Fruit fly (Drosophila melanogaster) whole organism, embryonic: ENCODE results near the gene neur.

Experiments
- Adf1 ChIP-seq: fragments of 200-800 bp; sonication (Bioruptor generic); IDR thresholded peaks from 2 replicates; pipeline ENCODE4 v1.3.6; 2022; ENCODE audit warnings: missing biosample characterization, missing genetic modification characterization
- B-H2 ChIP-seq: fragments of 200-800 bp; sonication (Bioruptor generic); optimal IDR thresholded peaks from 2 replicates; lab custom pipeline; 2018; ENCODE audit warnings: missing biosample characterization, mild to moderate bottlenecking, missing genetic modification characterization
- C15 ChIP-seq: fragments of 200-800 bp; sonication (Bioruptor generic); IDR thresholded peaks from 3 replicates; pipeline ENCODE4 v1.3.6; 2022; ENCODE audit warnings: missing biosample characterization, missing genetic modification characterization
- CG11093 ChIP-seq: fragments of 200-800 bp; sonication (Bioruptor generic); IDR thresholded peaks from 3 replicates; pipeline ENCODE4 v1.3.6; 2022; ENCODE audit warnings: missing biosample characterization, missing genetic modification characterization
- CG11456 ChIP-seq: fragments of 200-800 bp; sonication (Bioruptor generic); IDR thresholded peaks from 3 replicates; pipeline ENCODE4 v1.3.6; 2022; ENCODE audit warnings: missing biosample characterization, missing genetic modification characterization
- CG12744 ChIP-seq: fragments of 200-800 bp; sonication (Bioruptor generic); optimal IDR thresholded peaks from 2 replicates; lab custom pipeline; 2016; ENCODE audit warnings: missing biosample characterization, missing genetic modification characterization
- CG12769 ChIP-seq: fragments of 200-800 bp; sonication (Bioruptor generic); optimal IDR thresholded peaks from 2 replicates; lab custom pipeline; 2019; ENCODE audit warnings: missing biosample characterization, mild to moderate bottlenecking, missing genetic modification characterization, moderate library complexity
- CG15479 ChIP-seq: fragments of 200-800 bp; sonication (Bioruptor generic); optimal IDR thresholded peaks from 3 replicates; lab custom pipeline; 2019; ENCODE audit warnings: missing biosample characterization, mild to moderate bottlenecking, missing genetic modification characterization, moderate library complexity
- CG15514 ChIP-seq: fragments of 200-800 bp; sonication (Bioruptor generic); optimal IDR thresholded peaks from 3 replicates; lab custom pipeline; 2017; ENCODE audit warnings: missing biosample characterization, missing genetic modification characterization, mild to moderate bottlenecking, moderate library complexity, missing genetic modification reagents
- CG15696 ChIP-seq: fragments of 200-800 bp; sonication (Bioruptor generic); optimal IDR thresholded peaks from 2 replicates; lab custom pipeline; 2019; ENCODE audit warnings: missing biosample characterization, mild to moderate bottlenecking, missing genetic modification characterization, moderate library complexity
- CG17802 ChIP-seq: fragments of 200-800 bp; sonication (Bioruptor generic); optimal IDR thresholded peaks from 2 replicates; lab custom pipeline; 2018; ENCODE audit warnings: missing biosample characterization, mild to moderate bottlenecking, missing genetic modification characterization, moderate library complexity
- CG2199 ChIP-seq: fragments of 200-800 bp; sonication (Bioruptor generic); IDR thresholded peaks from 3 replicates; pipeline ENCODE4 v1.3.6; 2022; ENCODE audit warnings: missing biosample characterization, missing genetic modification characterization
- CG2889 ChIP-seq: fragments of 200-800 bp; sonication (Bioruptor generic); IDR thresholded peaks from 3 replicates; pipeline ENCODE4 v1.3.6; 2022; ENCODE audit warnings: missing biosample characterization, missing genetic modification characterization
- CG31365 ChIP-seq: fragments of 200-800 bp; sonication (Bioruptor generic); optimal IDR thresholded peaks from 2 replicates; lab custom pipeline; 2018; ENCODE audit warnings: missing biosample characterization, mild to moderate bottlenecking, missing genetic modification characterization
- CG42726 ChIP-seq: fragments of 200-800 bp; sonication (Bioruptor generic); IDR thresholded peaks from 2 replicates; pipeline ENCODE4 v1.3.6; 2022; ENCODE audit warnings: missing biosample characterization, missing genetic modification characterization; ENCODE audit not compliant: partially characterized antibody
- CG4730 ChIP-seq: fragments of 200-800 bp; sonication (Bioruptor generic); IDR thresholded peaks from 2 replicates; pipeline ENCODE4 v1.3.6; 2022; ENCODE audit warnings: missing biosample characterization, missing genetic modification characterization
- CG4820 ChIP-seq: fragments of 200-800 bp; sonication (Bioruptor generic); optimal IDR thresholded peaks from 3 replicates; lab custom pipeline; 2016; ENCODE audit warnings: missing biosample characterization, missing genetic modification characterization
- Dip2 ChIP-seq: fragments of 200-800 bp; sonication (Bioruptor generic); IDR thresholded peaks from 2 replicates; pipeline ENCODE4 v1.3.6; 2022; ENCODE audit warnings: missing biosample characterization, missing genetic modification characterization
- Doc2 ChIP-seq: fragments of 200-800 bp; sonication (Bioruptor generic); IDR thresholded peaks from 2 replicates; pipeline ENCODE4 v1.3.6; 2022; ENCODE audit warnings: missing biosample characterization, missing genetic modification characterization
- Hr39 ChIP-seq: fragments of >200 bp; optimal IDR thresholded peaks from 2 replicates; lab custom pipeline; 2017
- Hr78 ChIP-seq, 2 experiments: fragments of 200-800 bp in 1 of 2; fragments of >200 bp in 1 of 2; sonication (Bioruptor generic) in 1 of 2; optimal IDR thresholded peaks; 2 replicates each; lab custom pipeline; 2017 to 2019; ENCODE audit warnings: missing biosample characterization in 2 of 2, missing genetic modification characterization in 2 of 2, mild to moderate bottlenecking in 1 of 2, moderate library complexity in 1 of 2
- Lhr ChIP-seq: fragments of 200-800 bp; sonication (Bioruptor generic); optimal IDR thresholded peaks from 3 replicates; lab custom pipeline; 2017; ENCODE audit warnings: mild to moderate bottlenecking, missing biosample characterization, missing genetic modification reagents, missing genetic modification characterization
- MBD-R2 ChIP-seq: fragments of 200-800 bp; sonication (Bioruptor generic); IDR thresholded peaks from 2 replicates; pipeline ENCODE4 v1.3.6; 2022; ENCODE audit warnings: missing biosample characterization, missing genetic modification characterization
- Mad ChIP-seq: fragments of 200-800 bp; sonication (Bioruptor generic); optimal IDR thresholded peaks from 2 replicates; lab custom pipeline; 2016; ENCODE audit warnings: missing biosample characterization, missing genetic modification characterization
- NfI ChIP-seq: fragments of 200-800 bp; sonication (Bioruptor generic); optimal IDR thresholded peaks from 3 replicates; lab custom pipeline; 2018; ENCODE audit warnings: missing biosample characterization, mild to moderate bottlenecking, missing genetic modification characterization, moderate library complexity
- Oli ChIP-seq: fragments of 200-800 bp; sonication (Bioruptor generic); optimal IDR thresholded peaks from 2 replicates; lab custom pipeline; 2018; ENCODE audit warnings: missing biosample characterization, mild to moderate bottlenecking, missing genetic modification characterization, moderate library complexity
- PHDP ChIP-seq: fragments of 200-800 bp; sonication (Bioruptor generic); optimal IDR thresholded peaks from 3 replicates; lab custom pipeline; 2018; ENCODE audit warnings: missing biosample characterization, mild to moderate bottlenecking, missing genetic modification characterization, moderate library complexity
- Xrp1 ChIP-seq: fragments of 200-800 bp; sonication (Bioruptor generic); IDR thresholded peaks from 2 replicates; pipeline ENCODE4 v1.3.6; 2022; ENCODE audit warnings: missing biosample characterization, missing genetic modification characterization
- bab2 ChIP-seq: fragments of 200-800 bp; sonication (Bioruptor generic); optimal IDR thresholded peaks from 2 replicates; lab custom pipeline; 2016; ENCODE audit warnings: missing biosample characterization, missing genetic modification characterization
- br ChIP-seq: fragments of >200 bp; optimal IDR thresholded peaks from 2 replicates; lab custom pipeline; 2017
- cg ChIP-seq: fragments of 200-800 bp; sonication (Bioruptor generic); optimal IDR thresholded peaks from 3 replicates; lab custom pipeline; 2019; ENCODE audit warnings: missing biosample characterization, mild to moderate bottlenecking, missing genetic modification characterization, moderate library complexity
- dysf ChIP-seq: fragments of 200-800 bp; sonication (Bioruptor generic); IDR thresholded peaks from 3 replicates; pipeline ENCODE4 v1.3.6; 2022; ENCODE audit warnings: missing biosample characterization, missing genetic modification characterization
- ems ChIP-seq: fragments of 200-800 bp; sonication (Bioruptor generic); optimal IDR thresholded peaks from 3 replicates; lab custom pipeline; 2016; ENCODE audit warnings: missing biosample characterization, missing genetic modification characterization
- ewg ChIP-seq: fragments of 200-800 bp; sonication (Bioruptor generic); optimal IDR thresholded peaks from 3 replicates; lab custom pipeline; 2017; ENCODE audit warnings: mild to moderate bottlenecking, missing biosample characterization, missing genetic modification reagents, missing genetic modification characterization
- ftz-f1 ChIP-seq: fragments of 200-800 bp; sonication (Bioruptor generic); optimal IDR thresholded peaks from 2 replicates; lab custom pipeline; 2016; ENCODE audit warnings: missing biosample characterization, missing genetic modification characterization
- gcm2 ChIP-seq: fragments of 200-800 bp; sonication (Bioruptor generic); optimal IDR thresholded peaks from 2 replicates; lab custom pipeline; 2016; ENCODE audit warnings: missing biosample characterization, missing genetic modification characterization
- gt ChIP-seq: fragments of 200-800 bp; sonication (Bioruptor generic); IDR thresholded peaks from 2 replicates; pipeline ENCODE4 v1.3.6; 2022; ENCODE audit warnings: missing biosample characterization, missing genetic modification characterization
- lov ChIP-seq, 2 experiments: fragments of 200-800 bp in 1 of 2; fragments of >200 bp in 1 of 2; sonication (Bioruptor generic) in 1 of 2; IDR thresholded peaks in 1 of 2; optimal IDR thresholded peaks in 1 of 2; 2 replicates in 1 of 2; 3 replicates in 1 of 2; pipeline versions ENCODE4 v1.3.6 to Lab custom; 2017 to 2022; ENCODE audit warnings: missing biosample characterization in 1 of 2, missing genetic modification characterization in 1 of 2
- nerfin-1 ChIP-seq: fragments of 200-800 bp; sonication (Bioruptor generic); optimal IDR thresholded peaks from 3 replicates; lab custom pipeline; 2019; ENCODE audit warnings: missing biosample characterization, mild to moderate bottlenecking, missing genetic modification characterization, moderate library complexity
- otp ChIP-seq: fragments of 200-800 bp; sonication (Bioruptor generic); IDR thresholded peaks from 3 replicates; pipeline ENCODE4, ENCODE4 v1.3.6; 2022; ENCODE audit warnings: missing biosample characterization, missing genetic modification characterization
- ro ChIP-seq: fragments of 200-800 bp; sonication (Bioruptor generic); IDR thresholded peaks from 2 replicates; pipeline ENCODE4 v1.3.6; 2022; ENCODE audit warnings: missing biosample characterization, missing genetic modification characterization
- row ChIP-seq: fragments of 200-800 bp; sonication (Bioruptor generic); IDR thresholded peaks from 3 replicates; pipeline ENCODE4 v1.3.6; 2022; ENCODE audit warnings: missing biosample characterization, missing genetic modification characterization
- sc ChIP-seq, 3 experiments: fragments of >200 bp in 2 of 3; fragments of 200-800 bp in 1 of 3; sonication (Bioruptor generic) in 1 of 3; optimal IDR thresholded peaks; 2 replicates in 2 of 3; 3 replicates in 1 of 3; lab custom pipeline; 2017; ENCODE audit warnings: mild to moderate bottlenecking in 1 of 3, missing biosample characterization in 1 of 3, missing genetic modification characterization in 1 of 3, missing genetic modification reagents in 1 of 3
- schlank ChIP-seq: fragments of 200-800 bp; sonication (Bioruptor generic); optimal IDR thresholded peaks from 2 replicates; lab custom pipeline; 2018; ENCODE audit warnings: missing biosample characterization, mild to moderate bottlenecking, missing genetic modification characterization
- slou ChIP-seq: fragments of 200-800 bp; sonication (Bioruptor generic); optimal IDR thresholded peaks from 3 replicates; lab custom pipeline; 2016; ENCODE audit warnings: missing biosample characterization, missing genetic modification characterization
- tgo ChIP-seq: fragments of 200-800 bp; sonication (Bioruptor generic); IDR thresholded peaks from 3 replicates; pipeline ENCODE4 v1.3.6; 2022; ENCODE audit warnings: missing biosample characterization, missing genetic modification characterization
- tx ChIP-seq: fragments of 200-800 bp; sonication (Bioruptor generic); optimal IDR thresholded peaks from 2 replicates; lab custom pipeline; 2016; ENCODE audit warnings: missing biosample characterization, missing genetic modification characterization
- unc-4 ChIP-seq: fragments of 200-800 bp; sonication (Bioruptor generic); IDR thresholded peaks from 2 replicates; pipeline ENCODE4 v1.3.6; 2022; ENCODE audit warnings: missing biosample characterization, missing genetic modification characterization; ENCODE audit not compliant: partially characterized antibody
- wek ChIP-seq: fragments of 200-800 bp; sonication (Bioruptor generic); optimal IDR thresholded peaks from 3 replicates; lab custom pipeline; 2018; ENCODE audit warnings: missing biosample characterization, mild to moderate bottlenecking, missing genetic modification characterization, moderate library complexity

The neur gene

DNA sequence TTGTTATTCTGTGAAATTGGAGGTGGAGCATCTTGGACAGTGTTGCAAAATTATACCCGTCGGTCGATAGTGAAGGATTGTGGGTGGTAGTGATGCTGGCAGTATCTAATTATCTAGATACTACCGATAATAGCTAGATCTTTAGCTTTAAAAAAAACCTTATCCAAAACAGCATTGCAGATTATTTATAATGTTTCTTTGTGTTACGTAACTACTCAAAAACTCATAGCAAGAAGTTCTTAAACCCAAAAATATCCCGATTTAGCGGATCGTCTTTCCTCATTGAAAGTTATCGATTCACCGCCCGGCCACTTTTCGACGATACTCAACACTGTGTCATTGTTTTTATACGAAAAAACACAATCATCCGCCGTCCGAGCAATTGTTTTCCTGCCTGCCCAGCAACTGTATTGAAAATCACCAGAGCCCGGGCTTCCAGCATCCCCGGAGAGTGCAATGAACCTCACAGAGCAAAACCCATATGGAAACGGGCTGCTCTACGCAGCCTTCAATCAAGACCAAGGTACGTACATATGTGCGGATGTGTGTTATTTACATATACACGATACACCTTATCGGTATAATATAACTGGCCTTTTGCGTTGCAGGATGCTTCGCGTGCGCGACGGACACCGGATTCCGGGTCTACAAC is 46.2 kb downstream of the neur start, which contains the start of gene CG11975 (continued):
- peak; percentile 58 for TF ChIP-seq ftz-f1 (GFP tag; lab: Kevin White, UChicago)
- TF ChIP-seq sc (optimal IDR thresholded peaks at IDR 0.05; lab: Kevin White, UChicago) = no peak
- TF ChIP-seq sc (GFP tag; optimal IDR thresholded peaks at IDR 0.05; lab: Kevin White, UChicago) = no peak
- peak; percentile 87 for TF ChIP-seq row (GFP tag; lab: Robert Waterston, UW)
- peak; percentile 18 for TF ChIP-seq Lhr (GFP tag; lab: Kevin White, UChicago)
- no peak for TF ChIP-seq Doc2 (GFP tag; lab: Robert Waterston, UW)
- TF ChIP-seq tgo (GFP tag; lab: Robert Waterston, UW) = peak; percentile 86
- no peak for TF ChIP-seq B-H2 (GFP tag; lab: Kevin White, UChicago)
- no peak for TF ChIP-seq gt (GFP tag; lab: Robert Waterston, UW)
- peak; percentile 70 for TF ChIP-seq PHDP (tag; lab: Kevin White, UChicago)
- peak; percentile 77 for TF ChIP-seq unc-4
- peak; percentile 38 for TF ChIP-seq gcm2 (GFP tag; lab: Kevin White, UChicago)
- TF ChIP-seq CG11093 (GFP tag; lab: Robert Waterston, UW) = no peak
- peak; percentile 20 for TF ChIP-seq CG17802 (tag; lab: Kevin White, UChicago)
- peak; percentile 74 for TF ChIP-seq bab2 (GFP tag; lab: Kevin White, UChicago)
- 0 out of 3 replicates have a peak, but pooled peaks have one; percentile 37 for TF ChIP-seq CG2889 (GFP tag; lab: Robert Waterston, UW)
- no peak for TF ChIP-seq Hr39
- peak; percentile 70 for TF ChIP-seq CG4820 (GFP tag; lab: Kevin White, UChicago)
- no peak for TF ChIP-seq Dip2
- TF ChIP-seq lov (optimal IDR thresholded peaks at IDR 0.05; lab: Kevin White, UChicago) = no peak
- TF ChIP-seq lov (GFP tag; IDR thresholded peaks at IDR 0.05; lab: Robert Waterston, UW) = no peak
- no peak for TF ChIP-seq CG12769 (tag; lab: Kevin White, UChicago)
- no peak for TF ChIP-seq br (lab: Kevin White, UChicago)
- TF ChIP-seq wek (GFP tag; lab: Kevin White, UChicago) = no peak
- TF ChIP-seq CG4730 (GFP tag; lab: Robert Waterston, UW) = 0 out of 2 replicates have a peak, but pooled peaks have one; percentile 24
- TF ChIP-seq Adf1 (GFP tag; lab: Robert Waterston, UW) = 0 out of 2 replicates have a peak, but pooled peaks have one; percentile 12
- peak; percentile 37 for TF ChIP-seq schlank
- peak; percentile 50 for TF ChIP-seq ewg
- peak; percentile 87 for TF ChIP-seq ems (GFP tag; lab: Kevin White, UChicago)
- TF ChIP-seq C15 = 0 out of 3 replicates have a peak, but pooled peaks have one; percentile 17
- TF ChIP-seq CG42726 (GFP tag; lab: Robert Waterston, UW) = no peak
- no peak for TF ChIP-seq otp
- peak; percentile 70; the same call in 1 of the 2 replicates for TF ChIP-seq Xrp1 (GFP tag; lab: Robert Waterston, UW)
- TF ChIP-seq tx (GFP tag; lab: Kevin White, UChicago) = peak; percentile 86
- TF ChIP-seq cg (GFP tag; lab: Kevin White, UChicago) = no peak
- TF ChIP-seq slou (GFP tag; lab: Kevin White, UChicago) = peak; percentile 70
- no peak for TF ChIP-seq CG15479 (GFP tag; lab: Kevin White, UChicago)
- peak; percentile 70 for TF ChIP-seq dysf (GFP tag; lab: Robert Waterston, UW)
- TF ChIP-seq Hr78 (GFP tag; optimal IDR thresholded peaks at IDR 0.05; lab: Kevin White, UChicago) = no peak
- no peak for TF ChIP-seq CG31365
- peak; percentile 75 for TF ChIP-seq CG12744
- TF ChIP-seq nerfin-1 (tag; lab: Kevin White, UChicago) = peak; percentile 91
- TF ChIP-seq CG11456 (GFP tag; lab: Robert Waterston, UW) = peak; percentile 70; the same call in 2 of the 3 replicates
- TF ChIP-seq NfI (GFP tag; lab: Kevin White, UChicago) = peak; percentile 68
- peak; percentile 70 for TF ChIP-seq Mad
- no peak for TF ChIP-seq CG2199 (GFP tag; lab: Robert Waterston, UW)
- TF ChIP-seq CG15696 = peak; percentile 62
- no peak for TF ChIP-seq Oli (tag; lab: Kevin White, UChicago)
- peak; percentile 77 for TF ChIP-seq CG15514
- TF ChIP-seq ro (GFP tag; lab: Robert Waterston, UW) = no peak
- TF ChIP-seq MBD-R2 (GFP tag; lab: Robert Waterston, UW) = peak; percentile 89
